Worm (Caenorhabditis elegans) whole organism, L2 larva: ENCODE results near the gene clec-33.

Source experiments
- F13H6.1 ChIP-seq: sonication (generic microtip); optimal IDR thresholded peaks from 2 replicates; lab custom pipeline; 2016; ENCODE audit warnings: missing genetic modification characterization, missing compliant biosample characterization
- ZK546.5 ChIP-seq: sonication (generic microtip); optimal IDR thresholded peaks from 2 replicates; lab custom pipeline; 2017; ENCODE audit warnings: missing biosample characterization, missing genetic modification characterization
- alr-1 ChIP-seq: fragments of 150-350 bp; optimal IDR thresholded peaks from 2 replicates; lab custom pipeline; 2014; ENCODE audit warnings: missing biosample characterization, missing genetic modification characterization
- aly-2 ChIP-seq: fragments of 150-350 bp; optimal IDR thresholded peaks from 2 replicates; lab custom pipeline; 2014; ENCODE audit warnings: missing biosample characterization, missing genetic modification characterization
- ama-1 ChIP-seq: fragments of 150-350 bp; optimal IDR thresholded peaks from 2 replicates; lab custom pipeline; 2018; ENCODE audit warnings: inconsistent platforms
- dmd-4 ChIP-seq: sonication (generic microtip); optimal IDR thresholded peaks from 2 replicates; lab custom pipeline; 2017; ENCODE audit warnings: missing biosample characterization, missing genetic modification characterization
- egl-27 ChIP-seq: sonication (generic microtip); optimal IDR thresholded peaks from 3 replicates; lab custom pipeline; 2017; ENCODE audit warnings: missing biosample characterization, missing genetic modification reagents, missing genetic modification characterization
- elt-3 ChIP-seq: sonication (generic microtip); optimal IDR thresholded peaks from 2 replicates; lab custom pipeline; 2017; ENCODE audit warnings: missing biosample characterization, missing genetic modification characterization
- fos-1 ChIP-seq: fragments of 150-350 bp; optimal IDR thresholded peaks from 2 replicates; lab custom pipeline; 2014; ENCODE audit warnings: missing biosample characterization, missing genetic modification characterization
- gmeb-1 ChIP-seq: fragments of 150-350 bp; optimal IDR thresholded peaks from 2 replicates; lab custom pipeline; 2014; ENCODE audit warnings: missing biosample characterization, missing genetic modification characterization
- lin-11 ChIP-seq: fragments of 150-350 bp; sonication (generic microtip); optimal IDR thresholded peaks from 2 replicates; lab custom pipeline; 2014; ENCODE audit warnings: missing biosample characterization, missing genetic modification characterization, inconsistent platforms, mixed read lengths
- lin-39 ChIP-seq: fragments of 150-350 bp; optimal IDR thresholded peaks from 2 replicates; lab custom pipeline; 2014; ENCODE audit warnings: missing biosample characterization, missing genetic modification reagents, missing genetic modification characterization
- mab-5 ChIP-seq: fragments of 150-350 bp; optimal IDR thresholded peaks from 2 replicates; lab custom pipeline; 2014; ENCODE audit warnings: missing biosample characterization, missing genetic modification characterization
- mbf-1 ChIP-seq: sonication (generic microtip); optimal IDR thresholded peaks from 2 replicates; lab custom pipeline; 2017; ENCODE audit warnings: missing biosample characterization, missing genetic modification characterization
- nhr-10 ChIP-seq: sonication (generic microtip); optimal IDR thresholded peaks from 2 replicates; lab custom pipeline; 2017; ENCODE audit warnings: missing biosample characterization, missing genetic modification characterization
- nhr-11 ChIP-seq: fragments of 150-350 bp; optimal IDR thresholded peaks from 2 replicates; lab custom pipeline; 2014; ENCODE audit warnings: missing biosample characterization, missing genetic modification characterization
- nhr-12 ChIP-seq: fragments of 150-350 bp; optimal IDR thresholded peaks from 2 replicates; lab custom pipeline; 2014; ENCODE audit warnings: missing biosample characterization, missing genetic modification characterization
- nhr-129 ChIP-seq: fragments of 150-350 bp; optimal IDR thresholded peaks from 2 replicates; lab custom pipeline; 2014; ENCODE audit warnings: missing biosample characterization, missing genetic modification characterization
- nhr-237 ChIP-seq: fragments of 150-350 bp; optimal IDR thresholded peaks from 2 replicates; lab custom pipeline; 2014; ENCODE audit warnings: missing biosample characterization, missing genetic modification characterization
- nhr-25 ChIP-seq: fragments of 150-350 bp; sonication (generic microtip); optimal IDR thresholded peaks from 3 replicates; lab custom pipeline; 2014; ENCODE audit warnings: missing biosample characterization, missing genetic modification characterization
- nhr-6 ChIP-seq: fragments of 150-350 bp; optimal IDR thresholded peaks from 2 replicates; lab custom pipeline; 2014; ENCODE audit warnings: missing biosample characterization, missing genetic modification characterization
- nhr-77 ChIP-seq: fragments of 150-350 bp; optimal IDR thresholded peaks from 2 replicates; lab custom pipeline; 2014; ENCODE audit warnings: missing biosample characterization, missing genetic modification characterization
- peb-1 ChIP-seq: fragments of 150-350 bp; optimal IDR thresholded peaks from 2 replicates; lab custom pipeline; 2014; ENCODE audit warnings: missing biosample characterization, missing genetic modification characterization
- sem-4 ChIP-seq: fragments of 150-350 bp; optimal IDR thresholded peaks from 2 replicates; lab custom pipeline; 2014; ENCODE audit warnings: missing biosample characterization, missing genetic modification reagents, missing genetic modification characterization
- skn-1 ChIP-seq: sonication (generic microtip); optimal IDR thresholded peaks from 2 replicates; lab custom pipeline; 2017; ENCODE audit warnings: missing biosample characterization, missing genetic modification characterization
- sma-3 ChIP-seq: sonication (generic microtip); optimal IDR thresholded peaks from 2 replicates; lab custom pipeline; 2016; ENCODE audit warnings: missing genetic modification reagents, missing genetic modification characterization, missing compliant biosample characterization
- sma-9 ChIP-seq, 2 experiments: fragments of 150-350 bp in 1 of 2; sonication (generic microtip) in 1 of 2; optimal IDR thresholded peaks; 2 replicates each; lab custom pipeline; 2014 to 2016; ENCODE audit warnings: missing genetic modification characterization in 2 of 2, mild to moderate bottlenecking in 1 of 2, missing biosample characterization in 1 of 2, missing compliant biosample characterization in 1 of 2, missing genetic modification reagents in 1 of 2, moderate library complexity in 1 of 2
- snpc-4 ChIP-seq: fragments of 150-350 bp; optimal IDR thresholded peaks from 2 replicates; lab custom pipeline; 2014; ENCODE audit warnings: missing biosample characterization, missing genetic modification characterization
- unc-55 ChIP-seq: fragments of 150-350 bp; sonication (generic microtip); optimal IDR thresholded peaks from 3 replicates; lab custom pipeline; 2014; ENCODE audit warnings: missing biosample characterization, missing genetic modification reagents, missing genetic modification characterization
- unc-62 ChIP-seq: fragments of 150-350 bp; optimal IDR thresholded peaks from 2 replicates; lab custom pipeline; 2014; ENCODE audit warnings: missing biosample characterization, missing genetic modification reagents, missing genetic modification characterization
- zag-1 ChIP-seq: fragments of 150-350 bp; optimal IDR thresholded peaks from 2 replicates; lab custom pipeline; 2014; ENCODE audit warnings: missing biosample characterization, missing genetic modification characterization
- ztf-1 ChIP-seq: fragments of 200-800 bp; sonication (Bioruptor generic); conservative IDR thresholded peaks from 2 replicates; pipeline ENCODE4 v1.3.6; 2022; ENCODE audit warnings: missing genetic modification characterization, missing compliant biosample characterization

The clec-33 gene

DNA sequence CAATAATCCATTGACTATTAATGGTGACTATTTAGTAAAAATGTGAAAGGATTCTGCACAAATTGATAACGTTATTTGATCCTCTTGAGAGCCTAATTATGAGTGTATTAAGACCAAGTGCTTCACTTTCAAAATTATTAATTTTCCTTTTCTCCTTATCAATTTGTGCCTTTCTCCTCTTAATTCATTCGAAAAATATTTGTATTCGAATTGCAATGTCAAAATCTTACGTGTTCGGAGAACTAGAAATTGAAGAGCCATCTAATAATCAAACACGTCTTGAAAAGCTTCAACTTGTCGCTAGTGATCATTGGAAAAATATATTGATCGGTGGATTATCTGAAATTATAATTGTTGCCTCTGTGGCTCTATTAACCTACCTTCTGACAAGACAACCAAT is 21.1 kb downstream of the clec-33 start, which contains the start of the genes clec-36 and clec-26:
clec-36 (minus strand) TSS at position 101 of the 400 bp plus-strand sequence.
clec-26 (plus strand) TSS at position 114 of the 400 bp plus-strand sequence.
- no peak for TF ChIP-seq egl-27 (tag; lab: Kevin White, UChicago)
- TF ChIP-seq zag-1 (tag; lab: Kevin White, UChicago), result no peak
- TF ChIP-seq skn-1 (tag; lab: Kevin White, UChicago), result no peak
- no peak for TF ChIP-seq unc-55
- no peak for TF ChIP-seq fos-1
- TF ChIP-seq ZK546.5 (tag; lab: Kevin White, UChicago), result no peak
- TF ChIP-seq nhr-237 (tag; lab: Kevin White, UChicago), result no peak
- TF ChIP-seq aly-2 (tag; lab: Kevin White, UChicago), result no peak
- no peak for TF ChIP-seq nhr-77 (tag; lab: Kevin White, UChicago)
- no peak for TF ChIP-seq sma-3
- TF ChIP-seq nhr-12 (tag; lab: Kevin White, UChicago), result no peak
- TF ChIP-seq F13H6.1 (tag; lab: Kevin White, UChicago), result no peak
- TF ChIP-seq elt-3, result no peak

ce11 chrV:16842941-16843340 is 26.7 kb downstream of the clec-33 start, which contains the start of gene clec-25:
Gene clec-25, plus strand, starts transcription at chrV:16843241.
- TF ChIP-seq nhr-25 (tag; lab: Kevin White, UChicago) (no peak), nhr-10 (tag; lab: Kevin White, UChicago) (no peak), F13H6.1 (tag; lab: Kevin White, UChicago) (no peak), sem-4 (tag; lab: Kevin White, UChicago) (no peak), dmd-4 (tag; lab: Kevin White, UChicago) (no peak), nhr-129 (tag; lab: Kevin White, UChicago) (no peak), ztf-1 (GFP tag; lab: Robert Waterston, UW) (no peak), mab-5 (tag; lab: Kevin White, UChicago) (no peak)
- TF ChIP-seq, all 48 proteins: peak for 0

- TF ChIP-seq dmd-4 (tag; lab: Kevin White, UChicago) (no peak), peb-1 (tag; lab: Kevin White, UChicago) (no peak), fos-1 (no peak), mab-5 (tag; lab: Kevin White, UChicago) (no peak), ZK546.5 (tag; lab: Kevin White, UChicago) (no peak), nhr-77 (tag; lab: Kevin White, UChicago) (no peak), lin-39 (tag; lab: Kevin White, UChicago) (no peak), gmeb-1 (tag; lab: Kevin White, UChicago) (no peak), lin-11 (tag; lab: Kevin White, UChicago) (no peak), unc-55 (no peak), sem-4 (tag; lab: Kevin White, UChicago) (no peak), sma-3 (no peak)
Measured at ce11 chrV:16840961-16841360, 28.7 kb downstream of the clec-33 start, which contains the start of gene clec-40. Gene clec-40, minus strand, starts transcription at chrV:16841061.

DNA sequence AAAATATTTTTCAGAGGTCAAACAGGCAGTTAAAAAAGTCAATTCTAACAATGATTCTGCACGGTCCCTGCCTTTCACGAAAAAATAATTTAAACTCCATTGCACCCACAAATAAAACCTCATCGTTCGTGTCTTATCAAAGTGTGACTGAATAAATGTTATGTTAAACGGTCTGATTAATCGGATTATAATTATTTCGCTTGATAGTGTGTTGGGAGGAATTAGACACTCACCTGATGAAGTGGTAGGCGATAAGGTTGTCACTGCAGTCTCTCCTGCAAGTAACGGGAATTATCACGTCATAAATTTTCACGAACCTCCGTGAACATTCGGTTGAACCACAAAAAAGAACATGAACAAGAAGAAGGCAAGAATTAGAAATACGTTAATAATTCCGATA is 29.4 kb downstream of the clec-33 start:
- TF ChIP-seq ztf-1 (GFP tag; lab: Robert Waterston, UW) (no peak), fos-1 (peak; percentile 76), sma-9 (GFP tag; optimal IDR thresholded peaks at IDR 0.05; lab: Kevin White, UChicago) (peak; percentile 50), sma-9 (tag; optimal IDR thresholded peaks at IDR 0.05; lab: Kevin White, UChicago) (no peak)
- TF ChIP-seq, all 48 proteins: peak for 2

ce11 chrV:16838435-16838834 is 31.2 kb downstream of the clec-33 start:
- TF ChIP-seq elt-3, result no peak
- no peak for TF ChIP-seq nhr-11
- no peak for TF ChIP-seq snpc-4
- TF ChIP-seq ama-1 (lab: Kevin White, UChicago), result no peak
- no peak for TF ChIP-seq gmeb-1 (tag; lab: Kevin White, UChicago)
- TF ChIP-seq zag-1 (tag; lab: Kevin White, UChicago), result no peak
- no peak for TF ChIP-seq mbf-1 (tag; lab: Kevin White, UChicago)
- no peak for TF ChIP-seq sma-3
- TF ChIP-seq aly-2 (tag; lab: Kevin White, UChicago), result no peak
- TF ChIP-seq alr-1 (tag; lab: Kevin White, UChicago), result no peak
- no peak for TF ChIP-seq unc-62 (GFP tag; lab: Kevin White, UChicago)
- TF ChIP-seq nhr-6 (tag; lab: Kevin White, UChicago), result no peak
- no peak for TF ChIP-seq nhr-237 (tag; lab: Kevin White, UChicago)
- TF ChIP-seq dmd-4 (tag; lab: Kevin White, UChicago), result no peak
